Fruit fly (Drosophila melanogaster): ENCODE data around the gene KaiR1D.

Gene KaiR1D

dm6 chr3R:20821815-20822375 is 44.1 kb downstream of the KaiR1D start, which contains the start of the genes CG17271 and RpS20 (continued):
- TF ChIP-seq sd (tag; optimal IDR thresholded peaks at IDR 0.05) (peak; percentile 67), E2f2 (GFP tag; IDR thresholded peaks at IDR 0.05) (peak; percentile 73), CkIIα-i1 (GFP tag; IDR thresholded peaks at IDR 0.05) (no peak), CG2129 (GFP tag; IDR thresholded peaks at IDR 0.05; ENCODE audit: partially characterized antibody) (no peak), tna (GFP tag; IDR thresholded peaks at IDR 0.05; ENCODE audit: partially characterized antibody) (no peak), Ssrp (tag; optimal IDR thresholded peaks at IDR 0.05) (peak; percentile 83), Sin3A (optimal IDR thresholded peaks at IDR 0.05) (peak; percentile 99), CG32772 (GFP tag; IDR thresholded peaks at IDR 0.05) (peak; percentile 87), CG31441 (GFP tag; IDR thresholded peaks at IDR 0.05) (peak; percentile 87), bab2 (GFP tag; optimal IDR thresholded peaks at IDR 0.05) (peak; percentile 94), Lim3 (GFP tag; IDR thresholded peaks at IDR 0.05) (0 out of 2 replicates have a peak, but pooled peaks have one; percentile 59), grau (tag; optimal IDR thresholded peaks at IDR 0.05) (peak; percentile 88), CG16779 (GFP tag; IDR thresholded peaks at IDR 0.05) (peak; percentile 74; the same call in 1 of the 2 replicates), Bteb2 (GFP tag; optimal IDR thresholded peaks at IDR 0.05) (peak; percentile 92), Hsf (GFP tag; optimal IDR thresholded peaks at IDR 0.05) (peak; percentile 95), Med (GFP tag) (peak; percentile 99), CG4730 (GFP tag; IDR thresholded peaks at IDR 0.05) (peak; percentile 87), CG9876 (GFP tag; optimal IDR thresholded peaks at IDR 0.05) (peak; percentile 95), Fer3 (tag; optimal IDR thresholded peaks at IDR 0.05) (peak; percentile 86), Neu2 (GFP tag; optimal IDR thresholded peaks at IDR 0.05; ENCODE audit: borderline replicate concordance) (peak; percentile 77), org-1 (GFP tag; optimal IDR thresholded peaks at IDR 0.05) (peak; percentile 86), Drgx (GFP tag; IDR thresholded peaks at IDR 0.05) (peak; percentile 85), CG15696 (tag; optimal IDR thresholded peaks at IDR 0.05) (peak; percentile 85), CG31388 (GFP tag; optimal IDR thresholded peaks at IDR 0.05) (peak; percentile 78), abd-A (tag; optimal IDR thresholded peaks at IDR 0.05) (peak; percentile 65), PHDP (tag; optimal IDR thresholded peaks at IDR 0.05) (peak; percentile 88), CG4820 (GFP tag; optimal IDR thresholded peaks at IDR 0.05) (peak; percentile 91), hkb (optimal IDR thresholded peaks at IDR 0.05) (peak; percentile 18), hkb (GFP tag; IDR thresholded peaks at IDR 0.05) (peak; percentile 91), Side (GFP tag; optimal IDR thresholded peaks at IDR 0.05) (peak; percentile 97), CG32767 (GFP tag; IDR thresholded peaks at IDR 0.05) (peak; percentile 83), CG12744 (GFP tag; optimal IDR thresholded peaks at IDR 0.05) (peak; percentile 88), ttk (GFP tag; IDR thresholded peaks at IDR 0.05) (peak; percentile 89), HLHmδ (GFP tag; optimal IDR thresholded peaks at IDR 0.05) (peak; percentile 7), CG9727 (GFP tag; optimal IDR thresholded peaks at IDR 0.05) (peak; percentile 91), CG14860 (GFP tag; IDR thresholded peaks at IDR 0.05; ENCODE audit: partially characterized antibody) (no peak), CG7372 (GFP tag; IDR thresholded peaks at IDR 0.05) (peak; percentile 89), ap (GFP tag; IDR thresholded peaks at IDR 0.05) (peak; percentile 81), CG10274 (GFP tag; optimal IDR thresholded peaks at IDR 0.05) (peak; percentile 65), dmrt99B (tag; optimal IDR thresholded peaks at IDR 0.05) (peak; percentile 81), btn (GFP tag; optimal IDR thresholded peaks at IDR 0.05) (peak; percentile 83), CG3726 (GFP tag; IDR thresholded peaks at IDR 0.05) (peak; percentile 87), Hr3 (GFP tag; optimal IDR thresholded peaks at IDR 0.05) (peak; percentile 94), CG10147 (GFP tag; optimal IDR thresholded peaks at IDR 0.05) (peak; percentile 75), croc (GFP tag; conservative IDR thresholded peaks at IDR 0.05) (peak; percentile 71), Kr (GFP tag; optimal IDR thresholded peaks at IDR 0.05) (no peak), Max (GFP tag; optimal IDR thresholded peaks at IDR 0.05) (peak; percentile 89), CG9932 (GFP tag; IDR thresholded peaks at IDR 0.05) (peak; percentile 96), pum (GFP tag; optimal IDR thresholded peaks at IDR 0.05) (peak; percentile 96), shn (GFP tag; optimal IDR thresholded peaks at IDR 0.05) (peak; percentile 95), dati (GFP tag; IDR thresholded peaks at IDR 0.05) (peak; percentile 70)

All from whole organism, embryonic.